Worm (Caenorhabditis elegans) whole organism, late embryonic: ENCODE data around the gene C13G5.2.

Experiments
- Y22D7AL.16 ChIP-seq: sonication (generic microtip); optimal IDR thresholded peaks from 2 replicates; lab custom pipeline; 2016; ENCODE audit warnings: missing genetic modification characterization, missing compliant biosample characterization
- ama-1 ChIP-seq: fragments of 150-350 bp; optimal IDR thresholded peaks from 2 replicates; lab custom pipeline; 2014
- ceh-22 ChIP-seq: sonication (generic microtip); optimal IDR thresholded peaks from 2 replicates; lab custom pipeline; 2017; ENCODE audit warnings: missing biosample characterization, missing genetic modification characterization
- ceh-34 ChIP-seq: sonication (generic microtip); optimal IDR thresholded peaks from 2 replicates; lab custom pipeline; 2016; ENCODE audit warnings: mild to moderate bottlenecking, missing genetic modification characterization, missing compliant biosample characterization
- elt-2 ChIP-seq: sonication (generic microtip); optimal IDR thresholded peaks from 2 replicates; lab custom pipeline; 2016; ENCODE audit warnings: missing genetic modification reagents, missing genetic modification characterization, missing compliant biosample characterization
- lim-6 ChIP-seq: sonication (generic microtip); optimal IDR thresholded peaks from 2 replicates; lab custom pipeline; 2016; ENCODE audit warnings: missing genetic modification characterization, missing compliant biosample characterization
- nhr-11 ChIP-seq: fragments of 150-350 bp; optimal IDR thresholded peaks from 2 replicates; lab custom pipeline; 2014; ENCODE audit warnings: missing biosample characterization, missing genetic modification characterization
- pat-9 ChIP-seq: fragments of 200-800 bp; sonication (Bioruptor generic); optimal IDR thresholded peaks from 2 replicates; lab custom pipeline; 2018; ENCODE audit warnings: mild to moderate bottlenecking, missing genetic modification characterization, moderate library complexity, missing compliant biosample characterization
- pha-4 ChIP-seq: fragments of 150-350 bp; optimal IDR thresholded peaks from 2 replicates; lab custom pipeline; 2018; ENCODE audit warnings: missing biosample characterization, missing genetic modification reagents, missing genetic modification characterization
- sdc-2 ChIP-seq: sonication (generic microtip); optimal IDR thresholded peaks from 2 replicates; lab custom pipeline; 2016; ENCODE audit warnings: missing genotype, missing genetic modification characterization, missing compliant biosample characterization
- tbx-2 ChIP-seq: sonication (generic microtip); optimal IDR thresholded peaks from 2 replicates; lab custom pipeline; 2016; ENCODE audit warnings: missing genetic modification characterization, missing compliant biosample characterization
- ztf-16 ChIP-seq: sonication (generic microtip); optimal IDR thresholded peaks from 2 replicates; lab custom pipeline; 2017; ENCODE audit warnings: missing genetic modification characterization, missing compliant biosample characterization

ce11 chrIII:8613573-8613972 is 4.7 kb downstream of the C13G5.2 start:
- no peak for TF ChIP-seq pha-4 (tag; lab: Kevin White, UChicago)
- TF ChIP-seq nhr-11, result no peak
- no peak for TF ChIP-seq ama-1 (lab: Kevin White, UChicago)
- TF ChIP-seq sdc-2 (tag; lab: Kevin White, UChicago), result no peak
- TF ChIP-seq pat-9 (tag; lab: Kevin White, UChicago), result no peak
- no peak for TF ChIP-seq ztf-16 (tag; lab: Kevin White, UChicago)
- TF ChIP-seq lim-6 (tag; lab: Kevin White, UChicago), result no peak
- TF ChIP-seq ceh-34 (tag; lab: Kevin White, UChicago), result no peak
- no peak for TF ChIP-seq elt-2
- TF ChIP-seq tbx-2 (tag; lab: Kevin White, UChicago), result no peak
- no peak for TF ChIP-seq ceh-22 (tag; lab: Kevin White, UChicago)
- no peak for TF ChIP-seq Y22D7AL.16 (tag; lab: Kevin White, UChicago)
